Worm (Caenorhabditis elegans) whole organism, L2 larva: ENCODE results near the gene F26A1.1.

Source experiments
- alr-1 ChIP-seq: fragments of 150-350 bp; optimal IDR thresholded peaks from 2 replicates; lab custom pipeline; 2014; ENCODE audit warnings: missing biosample characterization, missing genetic modification characterization
- gmeb-1 ChIP-seq: fragments of 150-350 bp; optimal IDR thresholded peaks from 2 replicates; lab custom pipeline; 2014; ENCODE audit warnings: missing biosample characterization, missing genetic modification characterization
- nhr-11 ChIP-seq: fragments of 150-350 bp; optimal IDR thresholded peaks from 2 replicates; lab custom pipeline; 2014; ENCODE audit warnings: missing biosample characterization, missing genetic modification characterization
- nhr-25 ChIP-seq: fragments of 150-350 bp; sonication (generic microtip); optimal IDR thresholded peaks from 3 replicates; lab custom pipeline; 2014; ENCODE audit warnings: missing biosample characterization, missing genetic modification characterization
- nhr-6 ChIP-seq: fragments of 150-350 bp; optimal IDR thresholded peaks from 2 replicates; lab custom pipeline; 2014; ENCODE audit warnings: missing biosample characterization, missing genetic modification characterization
- snpc-4 ChIP-seq: fragments of 150-350 bp; optimal IDR thresholded peaks from 2 replicates; lab custom pipeline; 2014; ENCODE audit warnings: missing biosample characterization, missing genetic modification characterization
- unc-62 ChIP-seq: fragments of 150-350 bp; optimal IDR thresholded peaks from 2 replicates; lab custom pipeline; 2014; ENCODE audit warnings: missing biosample characterization, missing genetic modification reagents, missing genetic modification characterization

DNA sequence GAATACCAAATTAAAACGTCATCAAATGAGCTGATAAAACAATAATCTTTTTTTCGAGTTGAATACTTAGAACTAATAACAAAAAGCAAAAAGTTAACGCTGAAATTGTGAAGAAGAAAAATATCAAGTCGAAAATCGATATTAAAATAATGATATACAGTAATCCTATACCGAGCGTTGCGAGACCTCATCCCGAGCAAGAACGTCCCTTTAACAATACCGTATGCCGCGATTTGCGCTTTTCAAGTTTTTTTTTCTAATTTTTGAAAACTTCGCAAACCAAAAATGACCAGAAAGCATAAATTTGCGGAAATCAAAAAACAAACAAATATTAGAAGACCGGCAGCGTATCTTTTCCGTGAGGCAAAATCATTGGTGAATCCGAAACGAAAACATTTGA lies 40.7 kb downstream of the F26A1.1 start, which contains the start of gene F26F4.5:
- TF ChIP-seq unc-62 (GFP tag; lab: Kevin White, UChicago) (no peak), alr-1 (tag; lab: Kevin White, UChicago) (no peak), nhr-25 (tag; lab: Kevin White, UChicago) (no peak), nhr-11 (tag; lab: Kevin White, UChicago) (no peak), gmeb-1 (tag; lab: Kevin White, UChicago) (no peak), snpc-4 (tag; lab: Kevin White, UChicago) (no peak), nhr-6 (tag; lab: Kevin White, UChicago) (no peak)
